Fruit fly (Drosophila melanogaster): ENCODE measurements around the gene CG17786.

dm6 chr3R:24204022-24204421, 14.5 kb downstream of the CG17786 start:
- TF ChIP-seq psq (optimal IDR thresholded peaks at IDR 0.05) = no peak
- TF ChIP-seq ttk (optimal IDR thresholded peaks at IDR 0.05) = no peak
- no peak for TF ChIP-seq insv (optimal IDR thresholded peaks at IDR 0.05)
- TF ChIP-seq h (optimal IDR thresholded peaks at IDR 0.05) = no peak
- TF ChIP-seq Sin3A (optimal IDR thresholded peaks at IDR 0.05) = no peak
- TF ChIP-seq Myc (optimal IDR thresholded peaks at IDR 0.05) = no peak

All from Kc167 (cell line).